Fruit fly (Drosophila melanogaster) whole organism, embryonic: ENCODE data around the gene Cyp309a2.

Experiments used
- Ada2b ChIP-seq: fragments of 200-800 bp; sonication (Bioruptor generic); IDR thresholded peaks from 2 replicates; pipeline ENCODE4 v1.3.6; 2022; ENCODE audit warnings: missing biosample characterization, missing genetic modification characterization
- Atf3 ChIP-seq: fragments of 200-800 bp; sonication (Bioruptor generic); optimal IDR thresholded peaks from 3 replicates; lab custom pipeline; 2016; ENCODE audit warnings: missing biosample characterization, missing genetic modification characterization
- BEAF-32 ChIP-seq: fragments of 200-800 bp; sonication (Bioruptor generic); optimal IDR thresholded peaks from 3 replicates; lab custom pipeline; 2017; ENCODE audit warnings: missing biosample characterization, missing genetic modification characterization, mild to moderate bottlenecking, moderate library complexity, missing genetic modification reagents
- CG10274 ChIP-seq: fragments of 200-800 bp; sonication (Bioruptor generic); optimal IDR thresholded peaks from 3 replicates; lab custom pipeline; 2017; ENCODE audit warnings: missing biosample characterization, mild to moderate bottlenecking, missing genetic modification characterization
- CG11456 ChIP-seq: fragments of 200-800 bp; sonication (Bioruptor generic); IDR thresholded peaks from 3 replicates; pipeline ENCODE4 v1.3.6; 2022; ENCODE audit warnings: missing biosample characterization, missing genetic modification characterization
- CG12219 ChIP-seq: fragments of 200-800 bp; sonication (Bioruptor generic); optimal IDR thresholded peaks from 3 replicates; lab custom pipeline; 2018; ENCODE audit warnings: missing biosample characterization, mild to moderate bottlenecking, missing genetic modification characterization
- CG12391 ChIP-seq: fragments of 200-800 bp; sonication (Bioruptor generic); optimal IDR thresholded peaks from 3 replicates; lab custom pipeline; 2018; ENCODE audit warnings: missing biosample characterization, mild to moderate bottlenecking, missing genetic modification characterization, moderate library complexity
- CG12942 ChIP-seq: fragments of 200-800 bp; sonication (Bioruptor generic); optimal IDR thresholded peaks from 3 replicates; lab custom pipeline; 2016; ENCODE audit warnings: missing biosample characterization, missing genetic modification characterization
- CG14441 ChIP-seq: fragments of 200-800 bp; sonication (Bioruptor generic); IDR thresholded peaks from 2 replicates; pipeline ENCODE4 v1.3.6; 2022; ENCODE audit warnings: missing biosample characterization, missing genetic modification characterization
- CG1603 ChIP-seq: fragments of 200-800 bp; sonication (Bioruptor generic); optimal IDR thresholded peaks from 2 replicates; lab custom pipeline; 2019; ENCODE audit warnings: missing biosample characterization, mild to moderate bottlenecking, missing genetic modification characterization, moderate library complexity
- CG1792 ChIP-seq: fragments of 200-800 bp; sonication (Bioruptor generic); optimal IDR thresholded peaks from 2 replicates; lab custom pipeline; 2016; ENCODE audit warnings: missing biosample characterization, missing genetic modification characterization
- CG32767 ChIP-seq: fragments of 200-800 bp; sonication (Bioruptor generic); IDR thresholded peaks from 2 replicates; pipeline ENCODE4 v1.3.6; 2022; ENCODE audit warnings: missing biosample characterization, missing genetic modification characterization
- CG4328 ChIP-seq: fragments of 200-800 bp; sonication (Bioruptor generic); optimal IDR thresholded peaks from 3 replicates; lab custom pipeline; 2017; ENCODE audit warnings: missing biosample characterization, missing genetic modification reagents, missing genetic modification characterization
- CG9609 ChIP-seq: fragments of 200-800 bp; sonication (Bioruptor generic); optimal IDR thresholded peaks from 3 replicates; lab custom pipeline; 2016; ENCODE audit warnings: missing biosample characterization, missing genetic modification characterization
- D19A ChIP-seq: fragments of 200-800 bp; optimal IDR thresholded peaks from 3 replicates; lab custom pipeline; 2019; ENCODE audit warnings: missing biosample characterization, mild to moderate bottlenecking, missing genetic modification characterization, moderate library complexity
- ERR ChIP-seq: fragments of 200-800 bp; sonication (Bioruptor generic); optimal IDR thresholded peaks from 2 replicates; lab custom pipeline; 2016; ENCODE audit warnings: missing biosample characterization, missing genetic modification characterization
- Ets65A ChIP-seq: fragments of 200-800 bp; sonication (Bioruptor generic); peaks from one replicate; lab custom pipeline; 2016; ENCODE audit warnings: missing biosample characterization, missing genetic modification characterization
- Fer3 ChIP-seq: fragments of 200-800 bp; sonication (Bioruptor generic); optimal IDR thresholded peaks from 2 replicates; lab custom pipeline; 2018; ENCODE audit warnings: missing biosample characterization, mild to moderate bottlenecking, missing genetic modification characterization, moderate library complexity
- Gug ChIP-seq: fragments of 200-800 bp; sonication (Bioruptor generic); IDR thresholded peaks from 4 replicates; pipeline ENCODE4 v1.3.6; 2022; ENCODE audit warnings: missing biosample characterization, missing genetic modification characterization
- HLH3B ChIP-seq: fragments of 200-800 bp; sonication (Bioruptor generic); IDR thresholded peaks from 2 replicates; pipeline ENCODE4 v1.3.6; 2022; ENCODE audit warnings: missing biosample characterization, missing genetic modification characterization
- HLHmδ ChIP-seq: fragments of 200-800 bp; sonication (Bioruptor generic); optimal IDR thresholded peaks from 2 replicates; lab custom pipeline; 2018; ENCODE audit warnings: missing biosample characterization, mild to moderate bottlenecking, missing genetic modification characterization, moderate library complexity
- Hsf ChIP-seq: fragments of 200-800 bp; sonication (Bioruptor generic); optimal IDR thresholded peaks from 3 replicates; lab custom pipeline; 2016; ENCODE audit warnings: missing biosample characterization, missing genetic modification characterization
- NK7.1 ChIP-seq: fragments of 200-800 bp; sonication (Bioruptor generic); optimal IDR thresholded peaks from 3 replicates; lab custom pipeline; 2016; ENCODE audit warnings: missing biosample characterization, missing genetic modification characterization
- Nf-YC ChIP-seq: fragments of 200-800 bp; optimal IDR thresholded peaks from 3 replicates; lab custom pipeline; 2019; ENCODE audit warnings: missing biosample characterization, mild to moderate bottlenecking, missing genetic modification characterization, moderate library complexity
- Vsx1 ChIP-seq: fragments of 200-800 bp; sonication (Bioruptor generic); optimal IDR thresholded peaks from 2 replicates; lab custom pipeline; 2017; ENCODE audit warnings: missing biosample characterization, mild to moderate bottlenecking, missing genetic modification characterization, missing genetic modification reagents
- ac ChIP-seq: fragments of 200-800 bp; sonication (Bioruptor generic); optimal IDR thresholded peaks from 3 replicates; lab custom pipeline; 2017; ENCODE audit warnings: missing biosample characterization, mild to moderate bottlenecking, missing genetic modification characterization
- ash1 ChIP-seq: fragments of 200-800 bp; sonication (Bioruptor generic); optimal IDR thresholded peaks from 2 replicates; lab custom pipeline; 2018; ENCODE audit warnings: missing biosample characterization, mild to moderate bottlenecking, missing genetic modification characterization
- br ChIP-seq: fragments of >200 bp; optimal IDR thresholded peaks from 2 replicates; lab custom pipeline; 2017
- cato ChIP-seq: fragments of 200-800 bp; sonication (Bioruptor generic); optimal IDR thresholded peaks from 2 replicates; lab custom pipeline; 2016; ENCODE audit warnings: missing biosample characterization, missing genetic modification characterization, borderline replicate concordance
- corto ChIP-seq: fragments of 200-800 bp; sonication (Bioruptor generic); optimal IDR thresholded peaks from 2 replicates; lab custom pipeline; 2016; ENCODE audit warnings: missing biosample characterization, mild to moderate bottlenecking, missing genetic modification characterization, moderate library complexity
- esg ChIP-seq: fragments of 200-800 bp; sonication (Bioruptor generic); conservative IDR thresholded peaks from 2 replicates; pipeline ENCODE4 v1.3.6; 2022; ENCODE audit warnings: missing biosample characterization, missing genetic modification characterization
- fru ChIP-seq: fragments of >200 bp; optimal IDR thresholded peaks from 2 replicates; lab custom pipeline; 2017
- gce ChIP-seq: fragments of 200-800 bp; sonication (Bioruptor generic); IDR thresholded peaks from 3 replicates; pipeline ENCODE4 v1.3.6; 2022; ENCODE audit warnings: missing biosample characterization, missing genetic modification characterization
- gem ChIP-seq: fragments of 200-800 bp; sonication (Bioruptor generic); optimal IDR thresholded peaks from 2 replicates; lab custom pipeline; 2019; ENCODE audit warnings: missing biosample characterization, mild to moderate bottlenecking, missing genetic modification characterization, moderate library complexity
- gfzf ChIP-seq: fragments of 200-800 bp; sonication (Bioruptor generic); optimal IDR thresholded peaks from 2 replicates; lab custom pipeline; 2016; ENCODE audit warnings: missing biosample characterization, mild to moderate bottlenecking, missing genetic modification characterization, moderate library complexity
- h ChIP-seq: fragments of >200 bp; optimal IDR thresholded peaks from 2 replicates; lab custom pipeline; 2017
- hb ChIP-seq: fragments of 200-800 bp; sonication (Bioruptor generic); IDR thresholded peaks from 3 replicates; pipeline ENCODE4 v1.3.6; 2022; ENCODE audit warnings: missing biosample characterization, missing genetic modification characterization; ENCODE audit not compliant: partially characterized antibody
- hkb ChIP-seq, 2 experiments: fragments of 200-800 bp in 1 of 2; fragments of >200 bp in 1 of 2; sonication (Bioruptor generic) in 1 of 2; IDR thresholded peaks in 1 of 2; optimal IDR thresholded peaks in 1 of 2; 2 replicates each; pipeline versions ENCODE4 v1.3.6 to Lab custom; 2017 to 2022; ENCODE audit warnings: missing biosample characterization in 1 of 2, missing genetic modification characterization in 1 of 2
- nau ChIP-seq: fragments of 200-800 bp; sonication (Bioruptor generic); optimal IDR thresholded peaks from 3 replicates; lab custom pipeline; 2017; ENCODE audit warnings: missing biosample characterization, mild to moderate bottlenecking, missing genetic modification characterization, missing genetic modification reagents
- nerfin-2 ChIP-seq: fragments of 200-800 bp; sonication (Bioruptor generic); IDR thresholded peaks from 2 replicates; pipeline ENCODE4 v1.3.6; 2022; ENCODE audit warnings: missing biosample characterization, missing genetic modification characterization; ENCODE audit not compliant: partially characterized antibody
- pho ChIP-seq: fragments of 200-800 bp; sonication (Bioruptor generic); optimal IDR thresholded peaks from 2 replicates; lab custom pipeline; 2016; ENCODE audit warnings: missing biosample characterization, missing genetic modification characterization
- phol ChIP-seq: fragments of 200-800 bp; sonication (Bioruptor generic); optimal IDR thresholded peaks from 3 replicates; lab custom pipeline; 2018; ENCODE audit warnings: missing biosample characterization, mild to moderate bottlenecking, missing genetic modification characterization, moderate library complexity
- repo ChIP-seq: fragments of 200-800 bp; sonication (Bioruptor generic); optimal IDR thresholded peaks from 2 replicates; lab custom pipeline; 2016; ENCODE audit warnings: missing biosample characterization, missing genetic modification characterization
- sd ChIP-seq: fragments of 200-800 bp; sonication (Bioruptor generic); optimal IDR thresholded peaks from 3 replicates; lab custom pipeline; 2018; ENCODE audit warnings: missing biosample characterization, mild to moderate bottlenecking, missing genetic modification characterization, moderate library complexity
- sens-2 ChIP-seq: fragments of 200-800 bp; sonication (Bioruptor generic); IDR thresholded peaks from 2 replicates; pipeline ENCODE4 v1.3.6; 2022; ENCODE audit warnings: missing biosample characterization, missing genetic modification characterization
- slbo ChIP-seq: fragments of 200-800 bp; sonication (Bioruptor generic); IDR thresholded peaks from 2 replicates; pipeline ENCODE4 v1.3.6; 2022; ENCODE audit warnings: missing biosample characterization, missing genetic modification characterization
- sna ChIP-seq: fragments of 200-800 bp; sonication (Bioruptor generic); IDR thresholded peaks from 2 replicates; pipeline ENCODE4 v1.3.6; 2022; ENCODE audit warnings: missing biosample characterization, missing genetic modification characterization; ENCODE audit not compliant: partially characterized antibody
- stwl ChIP-seq: fragments of 200-800 bp; sonication (Bioruptor generic); optimal IDR thresholded peaks from 3 replicates; lab custom pipeline; 2018; ENCODE audit warnings: missing biosample characterization, mild to moderate bottlenecking, missing genetic modification characterization, moderate library complexity
- tgo ChIP-seq: fragments of 200-800 bp; sonication (Bioruptor generic); IDR thresholded peaks from 3 replicates; pipeline ENCODE4 v1.3.6; 2022; ENCODE audit warnings: missing biosample characterization, missing genetic modification characterization
- tio ChIP-seq: fragments of 200-800 bp; sonication (Bioruptor generic); optimal IDR thresholded peaks from 2 replicates; lab custom pipeline; 2017; ENCODE audit warnings: missing biosample characterization, missing genetic modification characterization, inconsistent platforms
- twi ChIP-seq: fragments of 200-800 bp; optimal IDR thresholded peaks from 2 replicates; lab custom pipeline; 2019; ENCODE audit warnings: missing biosample characterization, mild to moderate bottlenecking, missing genetic modification characterization, moderate library complexity

The Cyp309a2 gene

dm6 chr2L:2585285-2585684 is 12.4 kb upstream of the Cyp309a2 start, which contains the start of gene Drp1 (continued):
- TF ChIP-seq gem (tag; lab: Kevin White, UChicago), result no peak
- TF ChIP-seq twi (tag; lab: Kevin White, UChicago), result no peak
- peak; percentile 33 for TF ChIP-seq Fer3 (tag; lab: Kevin White, UChicago)
- peak; percentile 58; the same call in 2 of the 3 replicates for TF ChIP-seq hb (GFP tag; lab: Robert Waterston, UW)
- TF ChIP-seq D19A (tag; lab: Kevin White, UChicago), result no peak
- no peak for TF ChIP-seq NK7.1
- peak; percentile 9 for TF ChIP-seq CG12391 (tag; lab: Kevin White, UChicago)
- TF ChIP-seq Vsx1 (GFP tag; lab: Kevin White, UChicago), result no peak
- peak; percentile 65 for TF ChIP-seq ERR (GFP tag; lab: Kevin White, UChicago)
- TF ChIP-seq h (lab: Kevin White, UChicago), result no peak
- TF ChIP-seq stwl (tag; lab: Kevin White, UChicago), result peak; percentile 99
- no peak for TF ChIP-seq corto (GFP tag; lab: Kevin White, UChicago)
- TF ChIP-seq ac (GFP tag; lab: Kevin White, UChicago), result no peak
- peak; percentile 27 for TF ChIP-seq gfzf (GFP tag; lab: Kevin White, UChicago)
- TF ChIP-seq ash1 (GFP tag; lab: Kevin White, UChicago), result no peak
- peak; percentile 74; the same call in 2 of the 3 replicates for TF ChIP-seq CG11456
- no peak for TF ChIP-seq Ada2b
- peak; percentile 66 for TF ChIP-seq Hsf
- TF ChIP-seq gce (GFP tag; lab: Robert Waterston, UW), result no peak
- TF ChIP-seq HLHmδ (GFP tag; lab: Kevin White, UChicago), result no peak
- no peak for TF ChIP-seq esg (GFP tag; lab: Robert Waterston, UW)
- no peak for TF ChIP-seq sd (tag; lab: Kevin White, UChicago)
- peak; percentile 90 for TF ChIP-seq CG1603 (tag; lab: Kevin White, UChicago)
- no peak for TF ChIP-seq tio
- TF ChIP-seq cato, result no peak
- peak; percentile 52 for TF ChIP-seq phol (tag; lab: Kevin White, UChicago)
- peak; percentile 76 for TF ChIP-seq BEAF-32 (GFP tag; lab: Kevin White, UChicago)
- TF ChIP-seq nerfin-2 (GFP tag; lab: Robert Waterston, UW), result peak; percentile 64
- TF ChIP-seq CG12219 (GFP tag; lab: Kevin White, UChicago), result no peak
- TF ChIP-seq CG14441, result peak; percentile 52
- no peak for TF ChIP-seq fru (lab: Kevin White, UChicago)
- peak; percentile 69 for TF ChIP-seq pho
- peak; percentile 90 for TF ChIP-seq Ets65A (GFP tag; lab: Kevin White, UChicago)
- no peak for TF ChIP-seq br (lab: Kevin White, UChicago)
- no peak for TF ChIP-seq sens-2 (GFP tag; lab: Robert Waterston, UW)
- TF ChIP-seq Gug (GFP tag; lab: Robert Waterston, UW), result peak; percentile 54; the same call in 1 of the 4 replicates
- no peak for TF ChIP-seq CG32767 (GFP tag; lab: Robert Waterston, UW)
- TF ChIP-seq CG4328, result no peak
- peak; percentile 30 for TF ChIP-seq CG1792
- peak; percentile 56; the same call in 1 of the 2 replicates for TF ChIP-seq sna (GFP tag; lab: Robert Waterston, UW)
- no peak for TF ChIP-seq CG10274
- no peak for TF ChIP-seq Nf-YC (tag; lab: Kevin White, UChicago)
- peak; percentile 63 for TF ChIP-seq CG9609
- TF ChIP-seq hkb (optimal IDR thresholded peaks at IDR 0.05; lab: Kevin White, UChicago), result peak; percentile 80
- TF ChIP-seq hkb (GFP tag; IDR thresholded peaks at IDR 0.05; lab: Robert Waterston, UW), result peak; percentile 31; the same call in 1 of the 2 replicates
- peak; percentile 53 for TF ChIP-seq repo (GFP tag; lab: Kevin White, UChicago)
- TF ChIP-seq nau (GFP tag; lab: Kevin White, UChicago), result no peak
- TF ChIP-seq HLH3B (GFP tag; lab: Robert Waterston, UW), result peak; percentile 47; the same call in 1 of the 2 replicates
- peak; percentile 12 for TF ChIP-seq Atf3 (GFP tag; lab: Kevin White, UChicago)
- TF ChIP-seq slbo (GFP tag; lab: Robert Waterston, UW), result peak; percentile 78
- no peak for TF ChIP-seq tgo (GFP tag; lab: Robert Waterston, UW)
- peak; percentile 65 for TF ChIP-seq CG12942 (GFP tag; lab: Kevin White, UChicago)
